Worm (Caenorhabditis elegans) whole organism, early embryonic: ENCODE data around the gene C23G10.7.

Experiments
- ama-1 ChIP-seq: fragments of 150-350 bp; optimal IDR thresholded peaks from 2 replicates; lab custom pipeline; 2014
- ets-7 ChIP-seq: sonication (generic microtip); optimal IDR thresholded peaks from 2 replicates; lab custom pipeline; 2016; ENCODE audit warnings: missing genotype, missing genetic modification characterization, missing compliant biosample characterization

DNA sequence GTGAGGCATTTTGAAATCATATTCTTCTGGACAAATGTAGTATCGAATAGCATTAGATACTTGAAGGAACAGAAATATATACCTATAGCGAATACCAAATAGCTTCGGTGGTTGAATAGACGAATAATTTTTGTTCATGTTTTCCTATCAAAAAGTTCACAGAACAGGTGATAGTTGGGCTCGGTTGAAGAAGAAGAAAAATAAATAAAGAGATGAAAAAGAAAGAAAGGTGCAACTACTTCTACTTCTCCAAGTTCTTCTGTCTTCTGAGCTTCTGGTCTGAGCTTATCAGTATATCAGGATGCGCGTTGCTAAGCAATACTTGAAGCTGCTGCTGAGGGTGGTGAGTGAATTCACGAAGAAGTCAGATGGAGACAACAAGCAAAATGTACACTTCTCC, 15.7 kb upstream of the C23G10.7 start, which contains the start of gene C23G10.10:
- TF ChIP-seq ets-7 (no peak), ama-1 (lab: Kevin White, UChicago) (no peak)
